Worm (Caenorhabditis elegans): ENCODE results near the gene sri-27.

ce11 chrV:1773120-1773519 lies 47.7 kb downstream of the sri-27 start:
- TF ChIP-seq unc-62 (GFP tag; optimal IDR thresholded peaks at IDR 0.05) (no peak), nhr-12 (tag; optimal IDR thresholded peaks at IDR 0.05) (no peak), snpc-4 (tag; optimal IDR thresholded peaks at IDR 0.05) (no peak), elt-1 (tag; optimal IDR thresholded peaks at IDR 0.05; ENCODE audit: borderline replicate concordance, insufficient read depth) (no peak)
